Fruit fly (Drosophila melanogaster) whole organism, embryonic: Measurements from ENCODE around the gene CARPA.
A peak's percentile ranks its signal among the peaks of the same experiment; 100 is the strongest.

ENCODE experiments used
- Abd-B ChIP-seq: fragments of 200-800 bp; sonication (Bioruptor generic); optimal IDR thresholded peaks from 2 replicates; lab custom pipeline; 2018; ENCODE audit warnings: missing biosample characterization, mild to moderate bottlenecking, missing genetic modification characterization, moderate library complexity
- Antp ChIP-seq: fragments of 200-800 bp; sonication (Bioruptor generic); optimal IDR thresholded peaks from 3 replicates; lab custom pipeline; 2016; ENCODE audit warnings: missing biosample characterization, missing genetic modification characterization
- Atf6 ChIP-seq: fragments of 200-800 bp; sonication (Bioruptor generic); IDR thresholded peaks from 2 replicates; pipeline ENCODE4 v1.3.6; 2022; ENCODE audit warnings: missing biosample characterization, missing genetic modification characterization
- Awh ChIP-seq: fragments of 200-800 bp; sonication (Bioruptor generic); IDR thresholded peaks from 2 replicates; pipeline ENCODE4, ENCODE4 v1.3.6; 2022; ENCODE audit warnings: missing biosample characterization, missing genetic modification characterization
- B-H2 ChIP-seq: fragments of 200-800 bp; sonication (Bioruptor generic); optimal IDR thresholded peaks from 2 replicates; lab custom pipeline; 2018; ENCODE audit warnings: missing biosample characterization, mild to moderate bottlenecking, missing genetic modification characterization
- CG12299 ChIP-seq: fragments of 200-800 bp; sonication (Bioruptor generic); optimal IDR thresholded peaks from 2 replicates; lab custom pipeline; 2018; ENCODE audit warnings: missing biosample characterization, mild to moderate bottlenecking, missing genetic modification characterization
- CG12744 ChIP-seq: fragments of 200-800 bp; sonication (Bioruptor generic); optimal IDR thresholded peaks from 2 replicates; lab custom pipeline; 2016; ENCODE audit warnings: missing biosample characterization, missing genetic modification characterization
- CG13775 ChIP-seq: fragments of 200-800 bp; sonication (Bioruptor generic); optimal IDR thresholded peaks from 3 replicates; lab custom pipeline; 2017; ENCODE audit warnings: missing biosample characterization, mild to moderate bottlenecking, missing genetic modification characterization
- CG16813 ChIP-seq: fragments of 200-800 bp; sonication (Bioruptor generic); IDR thresholded peaks from 3 replicates; pipeline ENCODE4 v1.3.6; 2022; ENCODE audit warnings: missing biosample characterization, missing genetic modification characterization; ENCODE audit not compliant: partially characterized antibody
- CG16815 ChIP-seq: fragments of 200-800 bp; sonication (Bioruptor generic); optimal IDR thresholded peaks from 3 replicates; lab custom pipeline; 2017; ENCODE audit warnings: missing biosample characterization, mild to moderate bottlenecking, missing genetic modification characterization
- CG2678 ChIP-seq: fragments of 200-800 bp; sonication (Bioruptor generic); optimal IDR thresholded peaks from 3 replicates; lab custom pipeline; 2019; ENCODE audit warnings: missing biosample characterization, mild to moderate bottlenecking, missing genetic modification characterization, moderate library complexity
- CG31365 ChIP-seq: fragments of 200-800 bp; sonication (Bioruptor generic); optimal IDR thresholded peaks from 2 replicates; lab custom pipeline; 2018; ENCODE audit warnings: missing biosample characterization, mild to moderate bottlenecking, missing genetic modification characterization
- CG32532 ChIP-seq: fragments of 200-800 bp; sonication (Bioruptor generic); IDR thresholded peaks from 2 replicates; pipeline ENCODE4 v1.3.6; 2022; ENCODE audit warnings: missing biosample characterization, missing genetic modification characterization
- CG5245 ChIP-seq: fragments of 200-800 bp; sonication (Bioruptor generic); optimal IDR thresholded peaks from 3 replicates; lab custom pipeline; 2016; ENCODE audit warnings: missing biosample characterization, missing genetic modification characterization
- CG5953 ChIP-seq: fragments of 200-800 bp; sonication (Bioruptor generic); IDR thresholded peaks from 2 replicates; pipeline ENCODE4 v1.3.6; 2022; ENCODE audit warnings: missing biosample characterization, missing genetic modification characterization
- CG6175 ChIP-seq: fragments of 200-800 bp; sonication (Bioruptor generic); IDR thresholded peaks from 3 replicates; pipeline ENCODE4 v1.3.6; 2022; ENCODE audit warnings: missing biosample characterization, missing genetic modification characterization
- CG6254 ChIP-seq: fragments of 200-800 bp; sonication (Bioruptor generic); optimal IDR thresholded peaks from 3 replicates; lab custom pipeline; 2017; ENCODE audit warnings: mild to moderate bottlenecking, missing biosample characterization, missing genetic modification reagents, missing genetic modification characterization
- CG6272 ChIP-seq: fragments of 200-800 bp; sonication (Bioruptor generic); IDR thresholded peaks from 2 replicates; pipeline ENCODE4 v1.3.6; 2022; ENCODE audit warnings: missing biosample characterization, missing genetic modification characterization
- CG6765 ChIP-seq: fragments of 200-800 bp; sonication (Bioruptor generic); optimal IDR thresholded peaks from 3 replicates; lab custom pipeline; 2017; ENCODE audit warnings: missing biosample characterization, mild to moderate bottlenecking, missing genetic modification characterization
- CG7271 ChIP-seq: fragments of 200-800 bp; sonication (Bioruptor generic); optimal IDR thresholded peaks from 2 replicates; lab custom pipeline; 2018; ENCODE audit warnings: missing biosample characterization, mild to moderate bottlenecking, missing genetic modification characterization, moderate library complexity
- CG9215 ChIP-seq: fragments of 200-800 bp; sonication (Bioruptor generic); IDR thresholded peaks from 2 replicates; pipeline ENCODE4 v1.3.6; 2022; ENCODE audit warnings: missing biosample characterization, missing genetic modification characterization
- CG9932 ChIP-seq: fragments of 200-800 bp; sonication (Bioruptor generic); IDR thresholded peaks from 2 replicates; pipeline ENCODE4 v1.3.6; 2022; ENCODE audit warnings: missing biosample characterization, missing genetic modification characterization
- D19A ChIP-seq: fragments of 200-800 bp; optimal IDR thresholded peaks from 3 replicates; lab custom pipeline; 2019; ENCODE audit warnings: missing biosample characterization, mild to moderate bottlenecking, missing genetic modification characterization, moderate library complexity
- Ets97D ChIP-seq: fragments of 200-800 bp; sonication (Bioruptor generic); optimal IDR thresholded peaks from 3 replicates; lab custom pipeline; 2016; ENCODE audit warnings: missing biosample characterization, missing genetic modification characterization
- Fer3 ChIP-seq: fragments of 200-800 bp; sonication (Bioruptor generic); optimal IDR thresholded peaks from 2 replicates; lab custom pipeline; 2018; ENCODE audit warnings: missing biosample characterization, mild to moderate bottlenecking, missing genetic modification characterization, moderate library complexity
- Lhr ChIP-seq: fragments of 200-800 bp; sonication (Bioruptor generic); optimal IDR thresholded peaks from 3 replicates; lab custom pipeline; 2017; ENCODE audit warnings: mild to moderate bottlenecking, missing biosample characterization, missing genetic modification reagents, missing genetic modification characterization
- Meics ChIP-seq: fragments of 200-800 bp; sonication (Bioruptor generic); optimal IDR thresholded peaks from 2 replicates; lab custom pipeline; 2017; ENCODE audit warnings: missing biosample characterization, mild to moderate bottlenecking, missing genetic modification characterization
- Mes4 ChIP-seq: fragments of 200-800 bp; sonication (Bioruptor generic); optimal IDR thresholded peaks from 2 replicates; lab custom pipeline; 2016; ENCODE audit warnings: missing biosample characterization, missing genetic modification characterization
- PHDP ChIP-seq: fragments of 200-800 bp; sonication (Bioruptor generic); optimal IDR thresholded peaks from 3 replicates; lab custom pipeline; 2018; ENCODE audit warnings: missing biosample characterization, mild to moderate bottlenecking, missing genetic modification characterization, moderate library complexity
- Pdp1 ChIP-seq, 2 experiments: fragments of 200-800 bp; sonication (Bioruptor generic); optimal IDR thresholded peaks; 3 replicates each; lab custom pipeline; 2016; ENCODE audit warnings: missing biosample characterization in 2 of 2, missing genetic modification characterization in 2 of 2, mild to moderate bottlenecking in 1 of 2, moderate library complexity in 1 of 2
- Side ChIP-seq: fragments of 200-800 bp; sonication (Bioruptor generic); optimal IDR thresholded peaks from 2 replicates; lab custom pipeline; 2016; ENCODE audit warnings: missing biosample characterization, missing genetic modification characterization
- Trl ChIP-seq, 3 experiments: fragments of >200 bp in 2 of 3; fragments of 200-800 bp in 1 of 3; sonication (Bioruptor generic) in 1 of 3; optimal IDR thresholded peaks; 2 replicates in 1 of 3; 3 replicates in 2 of 3; lab custom pipeline; 2016 to 2017; ENCODE audit warnings: missing biosample characterization in 1 of 3, missing genetic modification characterization in 1 of 3
- abd-A ChIP-seq: fragments of 200-800 bp; sonication (Bioruptor generic); optimal IDR thresholded peaks from 3 replicates; lab custom pipeline; 2019; ENCODE audit warnings: missing biosample characterization, mild to moderate bottlenecking, missing genetic modification characterization, moderate library complexity
- ap ChIP-seq: fragments of 200-800 bp; sonication (Bioruptor generic); IDR thresholded peaks from 2 replicates; pipeline ENCODE4 v1.3.6; 2022; ENCODE audit warnings: missing biosample characterization, missing genetic modification characterization
- ato ChIP-seq: fragments of 200-800 bp; sonication (Bioruptor generic); IDR thresholded peaks from 2 replicates; pipeline ENCODE4 v1.3.6; 2022; ENCODE audit warnings: missing biosample characterization, missing genetic modification characterization; ENCODE audit not compliant: partially characterized antibody
- dmrt99B ChIP-seq: fragments of 200-800 bp; sonication (Bioruptor generic); optimal IDR thresholded peaks from 2 replicates; lab custom pipeline; 2018; ENCODE audit warnings: missing biosample characterization, mild to moderate bottlenecking, missing genetic modification characterization, moderate library complexity
- exex ChIP-seq: fragments of 200-800 bp; sonication (Bioruptor generic); optimal IDR thresholded peaks from 4 replicates; lab custom pipeline; 2018; ENCODE audit warnings: missing biosample characterization, mild to moderate bottlenecking, missing genetic modification characterization, moderate library complexity
- fd102C ChIP-seq: fragments of 200-800 bp; sonication (Bioruptor generic); optimal IDR thresholded peaks from 2 replicates; lab custom pipeline; 2018; ENCODE audit warnings: missing biosample characterization, mild to moderate bottlenecking, missing genetic modification characterization, moderate library complexity
- gfzf ChIP-seq: fragments of 200-800 bp; sonication (Bioruptor generic); optimal IDR thresholded peaks from 2 replicates; lab custom pipeline; 2016; ENCODE audit warnings: missing biosample characterization, mild to moderate bottlenecking, missing genetic modification characterization, moderate library complexity
- nerfin-1 ChIP-seq: fragments of 200-800 bp; sonication (Bioruptor generic); optimal IDR thresholded peaks from 3 replicates; lab custom pipeline; 2019; ENCODE audit warnings: missing biosample characterization, mild to moderate bottlenecking, missing genetic modification characterization, moderate library complexity
- nom ChIP-seq: fragments of 200-800 bp; sonication (Bioruptor generic); optimal IDR thresholded peaks from 2 replicates; lab custom pipeline; 2017; ENCODE audit warnings: missing biosample characterization, missing genetic modification characterization, mild to moderate bottlenecking, moderate library complexity, missing genetic modification reagents
- peb ChIP-seq: fragments of 200-800 bp; sonication (Bioruptor generic); IDR thresholded peaks from 2 replicates; pipeline ENCODE4 v1.3.6; 2022; ENCODE audit warnings: missing biosample characterization, missing genetic modification characterization
- pfk ChIP-seq: fragments of 200-800 bp; sonication (Bioruptor generic); optimal IDR thresholded peaks from 2 replicates; lab custom pipeline; 2018; ENCODE audit warnings: missing biosample characterization, mild to moderate bottlenecking, missing genetic modification characterization, moderate library complexity
- pho ChIP-seq: fragments of 200-800 bp; sonication (Bioruptor generic); optimal IDR thresholded peaks from 2 replicates; lab custom pipeline; 2016; ENCODE audit warnings: missing biosample characterization, missing genetic modification characterization
- slp2 ChIP-seq: fragments of 200-800 bp; sonication (Bioruptor generic); optimal IDR thresholded peaks from 2 replicates; lab custom pipeline; 2016; ENCODE audit warnings: missing biosample characterization, missing genetic modification characterization
- stwl ChIP-seq: fragments of 200-800 bp; sonication (Bioruptor generic); optimal IDR thresholded peaks from 3 replicates; lab custom pipeline; 2018; ENCODE audit warnings: missing biosample characterization, mild to moderate bottlenecking, missing genetic modification characterization, moderate library complexity
- ttk ChIP-seq: fragments of 200-800 bp; sonication (Bioruptor generic); IDR thresholded peaks from 2 replicates; pipeline ENCODE4 v2.1.2; 2022; ENCODE audit warnings: missing biosample characterization, missing genetic modification characterization
- twi ChIP-seq: fragments of 200-800 bp; optimal IDR thresholded peaks from 2 replicates; lab custom pipeline; 2019; ENCODE audit warnings: missing biosample characterization, mild to moderate bottlenecking, missing genetic modification characterization, moderate library complexity

CARPA gene

dm6 chrX:7888386-7889024 is 62.5 kb downstream of the CARPA start, which contains the start of gene Acat1 (continued):
- TF ChIP-seq CG6254 (GFP tag; lab: Kevin White, UChicago), result no peak
- TF ChIP-seq Ets97D (GFP tag; lab: Kevin White, UChicago), result peak; percentile 53
- TF ChIP-seq Lhr (GFP tag; lab: Kevin White, UChicago), result peak; percentile 27
- TF ChIP-seq CG2678 (tag; lab: Kevin White, UChicago), result peak; percentile 58
- peak; percentile 5 for TF ChIP-seq Antp (GFP tag; lab: Kevin White, UChicago)
- TF ChIP-seq nom (GFP tag; lab: Kevin White, UChicago), result peak; percentile 19
- TF ChIP-seq CG12744, result peak; percentile 28
- TF ChIP-seq D19A (tag; lab: Kevin White, UChicago), result peak; percentile 46
- no peak for TF ChIP-seq CG6175 (GFP tag; lab: Robert Waterston, UW)
- peak; percentile 72 for TF ChIP-seq CG32532 (GFP tag; lab: Robert Waterston, UW)
- TF ChIP-seq Abd-B (GFP tag; lab: Kevin White, UChicago), result peak; percentile 12
- TF ChIP-seq Atf6 (GFP tag; lab: Robert Waterston, UW), result no peak; the same call in 1 of the 2 replicates
- peak; percentile 87 for TF ChIP-seq stwl (tag; lab: Kevin White, UChicago)
- TF ChIP-seq abd-A (tag; lab: Kevin White, UChicago), result no peak
- peak; percentile 8 for TF ChIP-seq CG12299 (tag; lab: Kevin White, UChicago)
- peak; percentile 1 for TF ChIP-seq CG7271 (tag; lab: Kevin White, UChicago)
- no peak for TF ChIP-seq ap (GFP tag; lab: Robert Waterston, UW)
- peak; percentile 61 for TF ChIP-seq PHDP (tag; lab: Kevin White, UChicago)
- TF ChIP-seq dmrt99B (tag; lab: Kevin White, UChicago), result no peak
- no peak for TF ChIP-seq pfk (GFP tag; lab: Kevin White, UChicago)
- TF ChIP-seq CG5245 (GFP tag; lab: Kevin White, UChicago), result peak; percentile 29
- TF ChIP-seq ttk (GFP tag; lab: Robert Waterston, UW), result peak; percentile 24; the same call in 1 of the 2 replicates
- TF ChIP-seq pho (GFP tag; lab: Kevin White, UChicago), result peak; percentile 40
- no peak for TF ChIP-seq twi (tag; lab: Kevin White, UChicago)
- TF ChIP-seq CG6272 (GFP tag; lab: Robert Waterston, UW), result no peak
- 0 out of 2 replicates have a peak, but pooled peaks have one; percentile 40 for TF ChIP-seq CG5953 (GFP tag; lab: Robert Waterston, UW)
- no peak for TF ChIP-seq gfzf
- peak; percentile 33 for TF ChIP-seq Side
- no peak for TF ChIP-seq Mes4 (GFP tag; lab: Kevin White, UChicago)
- no peak for TF ChIP-seq CG31365
- no peak for TF ChIP-seq nerfin-1 (tag; lab: Kevin White, UChicago)
- no peak for TF ChIP-seq peb
- TF ChIP-seq CG9215, result 0 out of 2 replicates have a peak, but pooled peaks have one; percentile 13
- TF ChIP-seq Awh (GFP tag; lab: Robert Waterston, UW), result peak; percentile 47; the same call in 1 of the 2 replicates
- TF ChIP-seq Meics, result peak; percentile 52
- TF ChIP-seq exex (tag; lab: Kevin White, UChicago), result peak; percentile 12
- TF ChIP-seq slp2 (GFP tag; lab: Kevin White, UChicago), result no peak
- TF ChIP-seq CG16813 (GFP tag; lab: Robert Waterston, UW), result no peak
- no peak for TF ChIP-seq Trl (optimal IDR thresholded peaks at IDR 0.05; lab: Kevin White, UChicago)
- TF ChIP-seq Trl (GFP tag; optimal IDR thresholded peaks at IDR 0.05; lab: Kevin White, UChicago), result peak; percentile 52
- peak; percentile 49 for TF ChIP-seq Fer3 (tag; lab: Kevin White, UChicago)
- TF ChIP-seq ato (GFP tag; lab: Robert Waterston, UW), result 0 out of 2 replicates have a peak, but pooled peaks have one; percentile 14
- TF ChIP-seq CG16815 (GFP tag; lab: Kevin White, UChicago), result peak; percentile 11
- TF ChIP-seq B-H2 (GFP tag; lab: Kevin White, UChicago), result no peak
- peak; percentile 48 to 100 for TF ChIP-seq Pdp1 (GFP tag; optimal IDR thresholded peaks at IDR 0.05; lab: Kevin White, UChicago)
- TF ChIP-seq CG9932, result peak; percentile 57
- no peak for TF ChIP-seq CG6765 (GFP tag; lab: Kevin White, UChicago)
- no peak for TF ChIP-seq fd102C (GFP tag; lab: Kevin White, UChicago)
- peak; percentile 47 for TF ChIP-seq CG13775
